Fruit fly (Drosophila melanogaster): ENCODE measurements around the gene pkaap.

The pkaap gene

DNA sequence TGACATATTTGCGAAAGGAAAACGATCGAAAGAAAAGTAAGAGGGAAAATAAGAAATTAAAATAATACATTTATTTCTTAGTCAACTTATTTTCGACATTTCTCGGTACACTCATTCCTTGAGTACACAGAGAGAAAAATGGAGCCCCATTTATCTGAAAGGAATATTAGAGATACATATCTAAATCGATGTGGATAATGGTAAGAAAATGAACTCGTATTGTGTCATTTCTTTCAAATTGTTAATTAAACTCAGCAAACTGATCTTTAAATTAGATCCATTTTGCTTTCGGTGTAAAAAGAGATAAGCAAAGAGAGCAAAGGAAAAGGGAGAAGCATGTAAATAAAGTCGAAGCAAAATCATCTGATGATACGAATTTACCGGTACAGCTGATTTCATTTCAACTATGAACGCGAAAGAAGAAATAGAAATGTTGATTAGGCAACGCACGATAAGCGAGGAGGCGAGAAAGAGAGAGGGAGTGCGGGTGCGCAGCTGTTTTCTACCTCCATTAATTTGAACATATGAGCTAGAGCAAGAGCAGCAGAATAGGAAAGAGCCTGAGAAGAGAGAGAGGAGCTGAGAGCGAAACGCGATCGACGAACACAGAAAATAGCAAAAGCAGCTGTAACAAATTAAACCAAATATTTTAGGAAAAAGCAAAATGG lies 2.3 kb upstream of the pkaap start:
- TF ChIP-seq CG17801 (GFP tag; optimal IDR thresholded peaks at IDR 0.05; ENCODE audit: partially characterized antibody): peak; percentile 80

DNA sequence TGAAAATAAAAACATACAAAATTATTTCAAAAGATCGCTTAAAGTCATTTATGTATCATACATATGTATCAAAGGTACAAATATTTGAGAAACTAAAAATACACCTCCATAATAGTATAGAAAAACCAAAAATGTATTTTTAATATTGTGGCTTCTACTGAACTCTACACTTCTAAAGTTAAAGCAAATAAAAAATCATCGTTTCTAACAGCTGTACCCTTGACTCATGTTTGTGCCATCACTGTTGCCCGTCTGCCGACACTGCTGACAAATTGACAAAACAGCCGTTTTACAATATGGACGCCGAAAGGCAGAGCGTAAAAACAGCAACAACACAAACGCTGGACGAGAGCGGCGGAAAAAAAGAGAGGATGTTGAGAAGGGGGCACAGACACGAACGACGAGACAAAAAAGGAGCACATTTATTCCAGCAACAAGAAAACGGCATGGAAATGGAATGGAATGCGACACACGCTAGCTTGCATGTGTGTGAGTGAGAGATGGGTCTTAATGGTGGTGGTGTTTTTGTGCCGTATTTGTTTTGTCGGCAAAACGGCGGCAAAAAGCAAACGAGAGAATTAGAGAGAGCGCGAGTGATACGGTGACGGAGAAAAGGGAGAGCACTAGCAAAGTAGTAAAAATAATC lies 1.6 kb upstream of the pkaap start:
- peak; percentile 44 for TF ChIP-seq CG17801 (GFP tag; optimal IDR thresholded peaks at IDR 0.05; ENCODE audit: partially characterized antibody)

DNA sequence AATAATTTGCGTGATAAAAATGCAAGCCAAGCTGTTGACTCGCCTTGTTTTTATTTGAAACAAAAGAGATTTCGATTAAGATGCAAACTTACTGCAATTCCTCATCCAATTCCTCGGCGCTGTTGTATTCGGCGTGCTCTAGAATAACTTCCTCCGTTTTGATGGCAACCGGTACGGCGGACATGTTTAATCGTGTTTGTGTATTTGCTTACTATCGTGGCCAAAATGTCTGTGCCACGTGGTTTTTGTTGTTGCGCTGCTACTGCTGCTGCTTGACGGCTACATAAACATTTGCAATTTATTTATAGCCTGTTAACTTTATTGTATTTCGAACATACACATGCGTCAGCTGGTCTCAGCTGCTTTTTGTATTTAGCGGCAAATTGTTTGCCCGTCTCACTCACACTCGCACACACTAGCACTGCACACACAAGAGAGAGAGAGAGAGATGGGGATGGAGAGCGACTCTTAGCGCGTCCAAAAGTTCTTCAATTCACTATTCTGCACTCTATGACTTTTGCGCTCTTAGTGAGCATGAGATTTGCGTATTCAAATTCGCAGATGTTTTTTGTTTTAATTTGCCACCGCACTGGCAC lies 986 bp upstream of the pkaap start:
- no peak for TF ChIP-seq CG17801 (GFP tag; optimal IDR thresholded peaks at IDR 0.05; ENCODE audit: partially characterized antibody)

DNA sequence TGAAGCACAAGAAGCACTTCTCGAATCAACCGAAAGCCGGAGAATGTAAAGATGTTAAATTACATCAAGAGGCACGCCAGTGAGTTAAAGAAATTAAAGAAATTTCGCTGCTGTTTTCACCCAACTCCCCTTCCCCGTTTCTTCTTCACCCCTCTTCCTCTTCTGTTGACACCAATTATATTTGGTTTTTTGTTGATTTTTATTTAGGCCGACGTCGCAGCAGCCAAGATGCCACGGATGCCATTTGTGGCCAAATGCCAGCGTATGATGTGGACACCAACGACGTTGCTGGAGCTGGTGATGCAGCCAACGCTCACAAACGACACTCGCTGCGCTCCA lies 272 bp downstream of the pkaap start:
- TF ChIP-seq CG17801 (GFP tag; optimal IDR thresholded peaks at IDR 0.05; ENCODE audit: partially characterized antibody): no peak

DNA sequence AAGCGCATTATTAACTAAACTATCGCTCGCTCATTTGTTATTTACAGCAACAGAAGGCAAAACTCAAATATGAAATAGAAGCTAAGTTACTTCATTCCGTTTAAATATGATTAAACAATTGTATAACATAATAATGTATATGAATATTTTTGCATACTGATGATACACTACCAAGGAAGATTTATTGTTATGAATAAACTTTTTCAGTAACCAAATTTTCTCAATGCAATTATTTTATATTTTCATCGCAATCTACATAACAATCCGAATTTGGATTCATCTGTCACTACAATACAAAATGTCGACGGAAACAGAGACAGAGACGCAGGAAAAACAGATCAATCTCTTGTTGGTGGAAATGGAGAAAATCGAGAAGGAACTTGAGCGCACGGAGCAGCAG lies 2.9 kb downstream of the pkaap start, which contains the start of gene CG17329:
TSS of gene CG17329 (plus strand) at position 301 of the 400 bp plus-strand sequence.
- TF ChIP-seq CG17801 (GFP tag; optimal IDR thresholded peaks at IDR 0.05; ENCODE audit: partially characterized antibody): no peak

DNA sequence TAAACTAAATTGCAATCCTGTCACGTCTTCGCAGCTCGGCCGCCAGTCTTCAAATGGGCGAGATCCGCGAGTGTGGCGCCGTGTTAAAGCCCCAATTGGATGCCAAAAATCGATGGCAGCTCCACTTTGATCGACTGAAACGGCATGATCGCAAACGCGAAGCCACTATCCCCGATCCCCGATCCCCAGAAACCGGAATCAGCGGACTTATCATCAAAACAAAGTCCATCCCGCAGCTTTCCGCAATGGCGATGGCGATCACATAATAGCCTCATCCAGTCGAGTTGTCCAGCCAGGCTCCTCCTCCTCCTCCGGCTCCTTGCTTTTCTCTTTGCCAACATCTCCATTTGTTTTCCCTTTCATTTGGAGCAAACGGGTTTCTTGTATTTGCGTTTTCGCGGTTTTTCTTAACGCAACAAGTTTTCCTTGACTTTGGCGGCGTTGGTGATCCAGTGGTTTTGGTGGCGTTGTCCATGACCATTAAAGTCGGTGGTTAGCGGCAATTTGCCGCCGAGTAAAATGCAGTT lies 4.9 kb downstream of the pkaap start, which contains the start of gene CG13258:
TSS of gene CG13258 (minus strand) at position 51 of the 527 bp plus-strand sequence.
- no peak for TF ChIP-seq CG17801 (GFP tag; optimal IDR thresholded peaks at IDR 0.05; ENCODE audit: partially characterized antibody)

DNA sequence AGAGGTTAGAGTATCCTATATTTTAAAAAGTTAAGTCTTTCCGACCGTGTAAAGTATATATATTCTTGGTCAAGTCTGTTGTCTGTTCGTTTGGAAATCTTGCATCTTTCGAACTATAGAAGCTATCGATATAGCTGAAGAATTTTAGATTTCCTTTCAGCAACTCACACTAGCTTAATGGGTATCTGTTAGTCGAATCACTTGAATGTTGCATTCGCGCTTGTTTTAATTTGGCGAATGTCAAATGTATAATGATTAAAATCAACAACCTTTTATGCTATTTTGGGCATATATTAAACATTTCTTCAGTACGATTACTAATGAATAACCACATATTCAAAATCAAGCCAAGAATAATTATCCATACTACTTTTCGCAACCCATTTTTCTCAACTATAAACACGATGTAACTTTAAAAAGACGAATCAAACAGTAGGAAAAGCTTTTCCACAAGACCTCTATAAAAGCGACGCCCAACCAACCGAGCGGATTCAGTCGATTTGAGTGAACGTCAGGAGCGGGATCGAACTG lies 5.7 kb downstream of the pkaap start, which contains the start of gene Cyp303a1:
TSS of gene Cyp303a1 (plus strand) at position 481 of the 531 bp plus-strand sequence.
- TF ChIP-seq CG17801 (GFP tag; optimal IDR thresholded peaks at IDR 0.05; ENCODE audit: partially characterized antibody): no peak

DNA sequence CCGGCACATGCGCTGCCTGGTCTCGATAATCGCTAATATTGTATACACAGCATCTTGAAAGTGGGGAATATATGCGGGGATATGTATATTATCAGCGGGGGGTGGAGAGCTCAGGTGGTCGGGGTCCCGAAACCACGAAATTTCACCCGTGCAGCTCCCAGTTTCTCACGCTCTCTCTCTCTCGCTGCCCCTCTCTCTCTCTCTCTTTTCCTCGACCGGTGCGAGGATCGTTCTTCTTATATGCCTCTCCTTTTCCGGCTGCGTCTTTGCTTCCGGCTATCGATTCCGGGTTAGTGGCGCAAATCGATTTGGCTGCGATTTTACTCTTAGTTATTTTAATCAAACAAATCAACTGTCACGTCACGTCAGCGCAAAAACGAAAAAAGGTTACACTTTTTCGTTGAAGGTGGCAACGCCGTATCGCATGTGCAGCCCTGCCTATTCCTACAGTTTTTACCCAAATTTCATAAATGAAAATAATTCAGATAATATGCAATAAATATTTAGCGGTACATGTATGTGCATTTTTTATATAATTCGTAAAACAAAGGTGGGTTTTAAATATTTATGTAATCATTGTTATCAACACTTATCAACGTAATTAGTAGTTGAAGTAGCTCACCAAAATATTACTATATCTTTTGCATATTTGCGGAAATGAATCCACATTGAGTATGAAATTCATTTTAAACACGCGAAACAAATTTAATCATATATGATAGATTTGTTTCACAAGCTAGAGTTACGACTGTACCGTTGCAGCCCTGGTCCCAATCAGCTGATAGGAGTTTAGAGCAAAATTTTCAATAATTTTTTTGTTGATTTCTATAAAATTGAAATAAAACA lies 11.6 kb downstream of the pkaap start, which contains the start of the genes heix and CG17328:
TSS of gene heix (minus strand) at position 393 of the 846 bp plus-strand sequence.
TSS of gene CG17328 (plus strand) at position 478 of the 846 bp plus-strand sequence.
- peak; percentile 55 for TF ChIP-seq CG17801 (GFP tag; optimal IDR thresholded peaks at IDR 0.05; ENCODE audit: partially characterized antibody)

DNA sequence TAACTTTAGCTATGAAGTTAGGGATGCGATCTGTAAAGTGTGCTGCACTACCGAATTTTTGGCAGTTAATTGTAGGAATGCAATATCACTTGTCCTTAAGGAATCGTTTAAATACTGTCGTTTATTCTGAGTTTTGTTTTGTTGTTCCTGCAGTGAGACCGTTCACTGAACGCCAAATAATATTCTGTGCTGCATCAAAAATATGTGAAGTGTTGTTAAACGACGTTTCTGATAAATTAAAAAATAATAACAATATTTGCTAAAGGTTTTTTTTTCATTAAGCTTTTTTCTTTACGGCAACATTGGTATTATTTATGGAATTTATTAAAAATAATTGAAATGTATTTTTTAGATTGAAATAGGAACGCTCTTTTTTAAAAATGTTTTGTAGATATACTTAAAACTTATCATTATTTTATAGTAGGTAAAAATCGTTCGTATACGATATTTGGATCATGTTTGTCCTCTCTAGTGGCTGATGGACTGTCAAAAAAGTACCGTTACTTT lies 14.7 kb downstream of the pkaap start, which contains the start of gene GMF:
TSS of gene GMF (minus strand) at position 182 of the 507 bp plus-strand sequence.
- TF ChIP-seq CG17801 (GFP tag; optimal IDR thresholded peaks at IDR 0.05; ENCODE audit: partially characterized antibody): peak; percentile 51

DNA sequence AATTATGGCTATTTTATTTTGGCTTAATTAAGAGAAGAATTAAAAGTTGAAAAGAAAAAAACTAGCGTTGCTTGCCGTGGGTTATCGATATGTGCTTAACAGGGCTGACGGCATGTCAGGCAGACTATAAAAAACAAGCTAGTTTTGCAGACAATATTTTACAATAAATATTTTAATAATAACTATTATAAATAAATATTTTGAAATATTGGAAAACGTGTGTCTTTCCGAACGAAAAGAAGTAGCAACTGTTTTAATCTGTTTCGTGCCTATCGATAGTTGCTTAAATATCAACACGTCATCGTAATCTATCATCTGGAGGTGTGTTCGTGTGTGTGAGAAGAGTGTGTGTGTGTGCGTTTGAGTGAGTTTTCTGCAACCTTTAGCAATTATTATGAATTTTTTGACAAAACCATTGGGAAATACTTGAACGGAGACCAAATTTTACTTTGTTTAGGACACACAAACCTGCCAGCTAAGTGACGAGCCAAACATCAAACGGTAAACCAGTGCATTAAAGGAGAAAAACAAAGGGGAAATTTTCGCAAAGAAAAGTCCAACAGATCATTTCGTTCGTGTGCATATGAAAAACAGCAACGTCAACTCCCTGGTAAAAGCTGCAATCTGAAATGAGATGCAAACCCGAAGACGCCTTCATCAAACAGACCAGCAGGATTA lies 19.1 kb downstream of the pkaap start, which contains the start of the genes CG5861 and Syx5:
TSS of gene CG5861 (minus strand) at position 273 of the 678 bp plus-strand sequence.
TSS of gene Syx5 (plus strand) at position 321 of the 678 bp plus-strand sequence.
- peak; percentile 84 for TF ChIP-seq CG17801 (GFP tag; optimal IDR thresholded peaks at IDR 0.05; ENCODE audit: partially characterized antibody)

DNA sequence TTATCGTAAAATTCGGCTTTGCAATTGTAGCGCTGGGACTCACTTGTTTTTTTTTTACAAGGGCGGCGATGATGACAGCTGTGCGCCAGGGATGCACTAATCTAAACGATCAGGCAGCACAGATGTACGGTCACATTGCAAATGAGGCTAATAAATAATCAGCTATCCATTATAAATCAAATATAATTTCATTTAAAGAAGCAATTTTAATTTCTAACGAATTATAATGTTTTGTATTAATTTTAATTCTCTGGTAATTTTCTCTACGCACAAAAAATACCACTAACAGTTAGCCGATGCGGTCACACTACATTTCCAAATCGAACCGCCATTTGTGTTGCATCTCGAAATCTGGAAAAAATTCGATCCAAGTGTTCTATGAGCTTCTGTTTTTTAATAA lies 22.6 kb downstream of the pkaap start, which contains the start of the genes cni and fzy:
TSS of gene cni (minus strand) at position 79 of the 400 bp plus-strand sequence.
TSS of gene fzy (plus strand) at position 309 of the 400 bp plus-strand sequence.
- TF ChIP-seq CG17801 (GFP tag; optimal IDR thresholded peaks at IDR 0.05; ENCODE audit: partially characterized antibody): peak; percentile 23

DNA sequence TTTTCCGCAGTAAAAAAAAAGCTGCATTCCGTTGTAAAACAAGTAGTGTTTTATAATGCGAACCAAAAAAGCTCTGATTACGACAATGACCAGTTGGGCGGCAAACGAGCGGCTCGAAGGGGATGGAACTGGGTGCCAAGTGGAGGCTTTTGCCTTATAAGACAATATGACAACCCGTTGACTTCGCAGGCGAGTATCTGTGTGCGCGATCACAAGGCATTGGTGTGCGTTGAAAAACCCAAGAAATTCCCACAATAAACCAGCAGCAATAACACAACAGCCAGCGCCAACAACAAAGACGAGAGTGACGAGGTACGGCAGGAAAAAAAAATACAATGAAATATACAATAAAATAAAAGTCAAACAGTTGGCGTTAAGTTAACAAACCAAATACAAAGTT lies 26.9 kb downstream of the pkaap start:
- peak; percentile 71 for TF ChIP-seq CG17801 (GFP tag; optimal IDR thresholded peaks at IDR 0.05; ENCODE audit: partially characterized antibody)

DNA sequence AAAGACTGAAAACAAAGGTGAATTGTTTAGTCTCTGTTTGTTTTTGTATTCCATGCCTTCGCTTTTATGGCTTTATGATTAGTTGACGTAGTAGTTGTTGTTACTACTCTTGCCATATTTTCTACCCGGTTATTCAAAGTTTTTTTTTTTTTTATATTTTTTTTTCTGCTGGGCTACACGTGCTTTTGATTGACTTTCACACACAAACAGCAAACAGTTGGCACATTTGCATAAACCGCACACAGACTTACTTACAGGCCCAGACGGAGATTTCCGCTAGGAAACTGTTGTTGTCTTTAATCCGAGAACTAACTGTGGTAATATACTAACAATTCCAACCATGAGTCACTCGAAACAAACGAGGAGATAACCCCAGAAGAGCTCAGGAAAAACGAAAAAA lies 27.8 kb downstream of the pkaap start:
- TF ChIP-seq CG17801 (GFP tag; optimal IDR thresholded peaks at IDR 0.05; ENCODE audit: partially characterized antibody): no peak

Measured in ovary, adult (tissue).